Worm (Caenorhabditis elegans) whole organism, L4/young adult: ENCODE measurements around the gene tiar-1.

Experiments
- W03F9.2 ChIP-seq: fragments of 150-350 bp; optimal IDR thresholded peaks from 2 replicates; lab custom pipeline; 2014; ENCODE audit warnings: missing biosample characterization, missing genetic modification characterization
- dao-5 ChIP-seq: sonication (generic microtip); optimal IDR thresholded peaks from 2 replicates; lab custom pipeline; 2016; ENCODE audit warnings: missing genotype, missing genetic modification characterization, moderate library complexity, missing compliant biosample characterization
- him-1 ChIP-seq: sonication (generic microtip); optimal IDR thresholded peaks from 2 replicates; lab custom pipeline; 2016; ENCODE audit warnings: missing genotype, missing genetic modification reagents, missing genetic modification characterization, missing compliant biosample characterization

ce11 chrII:5719848-5720247, 5.2 kb upstream of the tiar-1 start, which contains the start of gene damt-1:
- TF ChIP-seq W03F9.2: no peak
- TF ChIP-seq him-1: no peak
- TF ChIP-seq dao-5 (tag; lab: Kevin White, UChicago): no peak
